Fruit fly (Drosophila melanogaster) Kc167 (cell line): ENCODE results near the gene CG2218.

Experiments
- Myc ChIP-seq: fragments of >200 bp; optimal IDR thresholded peaks from 2 replicates; lab custom pipeline; 2017; ENCODE audit warnings: missing external identifiers
- Sin3A ChIP-seq: fragments of >200 bp; optimal IDR thresholded peaks from 2 replicates; lab custom pipeline; 2018; ENCODE audit warnings: missing external identifiers
- h ChIP-seq: fragments of >200 bp; optimal IDR thresholded peaks from 3 replicates; lab custom pipeline; 2018; ENCODE audit warnings: missing external identifiers
- insv ChIP-seq: fragments of >200 bp; optimal IDR thresholded peaks from 3 replicates; lab custom pipeline; 2018; ENCODE audit warnings: missing external identifiers
- psq ChIP-seq: fragments of >200 bp; optimal IDR thresholded peaks from 2 replicates; lab custom pipeline; 2017; ENCODE audit warnings: missing external identifiers
- ttk ChIP-seq: sonication (Bioruptor generic); optimal IDR thresholded peaks from 2 replicates; lab custom pipeline; 2017; ENCODE audit warnings: missing external identifiers

The CG2218 gene

DNA sequence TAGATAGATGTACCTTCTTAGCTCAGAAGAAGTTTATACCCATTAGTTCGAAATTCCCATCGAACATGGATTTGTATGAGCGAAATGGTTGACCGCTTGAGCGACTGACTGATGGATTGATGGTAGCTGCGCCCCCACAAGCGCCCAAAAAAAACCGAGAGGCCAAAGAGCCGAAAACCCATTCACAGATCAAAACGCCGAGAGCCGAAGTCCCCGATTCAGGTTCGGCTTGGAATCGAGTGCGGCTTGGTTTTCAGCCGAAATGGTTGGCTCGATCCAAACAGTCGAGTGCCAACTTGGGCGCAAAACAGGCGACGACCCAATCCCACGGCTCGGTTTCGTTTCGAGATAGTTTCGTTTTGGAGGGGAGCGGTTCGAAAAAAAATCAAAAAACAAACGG, 32.1 kb upstream of the CG2218 start:
- no peak for TF ChIP-seq psq
- TF ChIP-seq ttk = no peak
- TF ChIP-seq Myc (lab: Kevin White, UChicago) = no peak
- no peak for TF ChIP-seq insv (lab: Kevin White, UChicago)
- no peak for TF ChIP-seq h (lab: Kevin White, UChicago)

DNA sequence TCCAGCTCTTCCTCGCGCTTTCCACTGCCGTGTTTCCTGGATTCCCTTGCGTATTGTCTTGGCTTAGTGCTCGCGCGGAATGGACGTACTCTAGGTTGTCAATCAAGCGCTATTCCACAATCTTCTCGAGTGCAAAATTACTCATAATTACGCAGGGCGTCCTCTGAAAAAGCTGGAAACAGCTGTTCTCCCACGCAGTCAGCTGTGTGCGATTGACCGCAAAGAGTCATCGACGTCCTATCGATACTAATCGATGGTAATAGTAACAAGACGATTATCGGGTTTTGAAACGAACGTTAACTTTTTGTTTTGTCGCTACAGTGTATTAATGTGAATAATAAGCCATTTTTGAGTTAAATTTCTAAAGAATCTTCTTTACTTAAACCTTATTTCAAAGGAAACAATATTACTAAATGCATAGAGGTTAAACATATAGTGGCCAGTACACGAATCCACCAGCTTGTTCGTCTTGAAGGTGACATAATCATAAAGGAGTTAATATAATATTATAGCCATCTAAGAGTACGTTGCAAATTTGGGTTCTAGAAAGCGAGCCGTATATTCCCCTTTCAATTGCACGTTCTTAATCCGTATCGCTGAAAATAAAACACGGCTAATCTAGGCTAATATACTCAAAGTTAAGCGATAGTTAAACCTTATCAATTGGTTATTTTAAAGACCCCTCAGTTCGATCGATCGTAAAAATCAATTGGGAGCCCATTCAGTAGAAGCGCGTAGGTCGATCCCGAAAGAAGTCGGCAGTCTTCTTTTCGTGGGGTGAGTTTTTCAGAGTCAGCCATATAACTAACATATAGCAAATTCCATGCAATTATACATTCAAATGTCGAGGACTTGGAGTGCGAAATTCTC, 31.2 kb upstream of the CG2218 start, which contains the start of the genes CG2224 and CDase:
Gene CG2224 (minus strand): TSS at position 235 of the 870 bp plus-strand sequence.
Gene CDase (plus strand): TSS at position 456 of the 870 bp plus-strand sequence.
- TF ChIP-seq Myc (lab: Kevin White, UChicago) = no peak
- no peak for TF ChIP-seq h (lab: Kevin White, UChicago)
- no peak for TF ChIP-seq Sin3A (lab: Kevin White, UChicago)
- no peak for TF ChIP-seq psq
- no peak for TF ChIP-seq ttk
- no peak for TF ChIP-seq insv (lab: Kevin White, UChicago)

DNA sequence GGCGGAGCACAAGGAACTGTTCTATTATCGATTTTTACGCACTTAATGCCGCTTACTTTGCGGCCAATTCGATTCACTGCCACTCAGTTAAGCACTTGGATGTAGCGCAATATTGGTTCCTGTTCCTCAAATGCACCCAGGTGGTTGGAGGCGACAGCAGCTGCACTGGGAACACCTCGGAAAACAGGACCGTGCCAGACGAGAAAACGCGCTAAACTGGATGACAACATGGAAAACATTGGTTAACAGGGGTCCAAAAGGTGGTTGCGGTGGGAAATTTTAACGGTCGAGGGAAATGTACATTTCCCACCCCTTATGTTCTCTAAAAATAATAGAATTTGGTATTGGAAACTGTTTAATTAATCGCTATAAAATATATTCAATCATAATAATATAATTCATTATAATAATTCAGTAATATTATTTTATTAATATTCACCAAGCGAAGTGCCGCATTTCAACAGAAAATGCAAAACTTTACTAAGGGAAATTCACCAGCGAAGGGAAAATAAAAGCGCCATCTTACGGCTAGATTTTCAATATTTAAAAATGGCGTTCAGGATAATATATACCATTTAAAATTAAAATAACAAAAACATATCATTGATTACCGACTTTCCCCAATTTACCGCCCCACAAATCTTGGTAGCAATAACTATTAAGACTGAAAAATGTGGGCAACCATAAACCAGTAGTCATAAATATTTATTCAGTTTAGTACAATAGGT, 27.9 kb upstream of the CG2218 start, which contains the start of gene aralar1:
Gene aralar1 (minus strand): TSS at position 51 of the 728 bp plus-strand sequence.
- TF ChIP-seq insv (lab: Kevin White, UChicago) (no peak), Myc (lab: Kevin White, UChicago) (no peak), psq (no peak), Sin3A (lab: Kevin White, UChicago) (no peak), ttk (no peak), h (lab: Kevin White, UChicago) (no peak)

DNA sequence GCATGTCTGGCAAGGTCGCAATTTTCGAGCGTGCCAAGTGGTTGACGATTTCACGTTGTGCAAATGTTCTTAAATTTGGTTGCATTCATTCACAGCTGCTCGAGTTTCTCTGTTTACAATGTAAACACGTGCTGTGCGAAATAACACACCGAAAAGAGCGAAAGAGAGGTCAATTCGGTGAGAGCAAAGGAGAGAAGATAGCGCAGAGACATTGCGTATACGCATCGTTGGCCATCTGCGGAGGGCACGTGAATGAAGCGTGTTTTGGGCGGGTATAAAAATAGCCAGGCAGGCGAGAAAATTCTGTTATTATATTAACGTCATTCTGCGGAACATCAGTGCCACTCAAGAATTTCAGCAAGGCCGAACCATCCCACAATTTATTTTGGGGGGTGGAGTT, 26.4 kb upstream of the CG2218 start:
- no peak for TF ChIP-seq psq
- no peak for TF ChIP-seq Myc (lab: Kevin White, UChicago)
- TF ChIP-seq h (lab: Kevin White, UChicago) = no peak
- TF ChIP-seq ttk = no peak
- no peak for TF ChIP-seq insv (lab: Kevin White, UChicago)
- TF ChIP-seq Sin3A (lab: Kevin White, UChicago) = no peak

DNA sequence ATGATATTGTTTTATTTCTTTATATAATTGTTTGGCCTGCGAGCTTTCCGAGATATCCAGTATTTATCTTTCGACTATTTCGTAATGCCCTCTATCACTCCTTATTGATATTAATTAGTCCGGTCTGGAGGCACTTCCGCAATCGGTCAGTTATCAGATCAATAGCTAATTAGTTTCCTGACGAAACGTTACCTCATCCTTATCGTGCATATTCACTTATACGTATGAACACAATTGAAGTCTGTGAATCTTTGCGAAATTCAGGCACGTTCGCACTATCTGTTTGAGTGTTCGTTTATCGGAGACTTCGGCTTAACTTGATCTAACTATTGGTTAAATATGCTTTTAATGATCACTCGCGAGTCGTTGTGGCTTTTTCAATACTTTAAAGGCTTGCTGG, 25.2 kb upstream of the CG2218 start:
- no peak for TF ChIP-seq h (lab: Kevin White, UChicago)
- no peak for TF ChIP-seq Myc (lab: Kevin White, UChicago)
- TF ChIP-seq ttk = no peak
- no peak for TF ChIP-seq psq
- TF ChIP-seq insv (lab: Kevin White, UChicago) = no peak
- no peak for TF ChIP-seq Sin3A (lab: Kevin White, UChicago)

DNA sequence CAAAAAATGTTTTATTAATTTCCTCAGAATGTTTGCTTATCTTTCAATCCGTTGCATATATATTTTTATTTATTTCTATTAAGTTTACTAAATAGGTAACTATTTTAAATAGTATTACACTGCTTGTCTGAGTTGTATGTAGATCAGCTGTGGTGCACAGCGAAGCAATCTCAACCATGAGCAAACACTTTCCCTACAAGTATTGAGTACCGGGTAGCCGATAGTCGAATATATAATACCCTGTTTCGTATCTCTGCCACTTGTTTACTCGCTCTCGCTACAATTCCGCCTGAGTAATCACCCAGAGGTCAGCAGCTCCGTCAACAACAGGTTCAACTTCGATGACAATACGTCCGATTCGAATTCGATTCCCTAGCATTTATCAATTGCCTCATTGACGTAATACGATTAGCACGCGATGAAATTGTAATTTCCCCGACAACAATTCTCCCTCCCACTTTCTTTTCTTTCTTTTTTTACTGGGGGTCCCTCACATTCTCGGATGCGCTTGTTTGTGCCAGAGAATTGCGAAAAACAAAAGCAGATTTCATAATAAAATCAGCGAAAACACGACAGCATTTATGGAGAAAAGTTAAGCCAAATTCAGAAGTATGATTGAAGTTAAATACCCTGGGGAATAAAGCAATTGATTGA, 22.7 kb upstream of the CG2218 start:
- TF ChIP-seq insv (lab: Kevin White, UChicago) (no peak), Sin3A (lab: Kevin White, UChicago) (no peak), ttk (no peak), psq (no peak), Myc (lab: Kevin White, UChicago) (no peak), h (lab: Kevin White, UChicago) (no peak)

DNA sequence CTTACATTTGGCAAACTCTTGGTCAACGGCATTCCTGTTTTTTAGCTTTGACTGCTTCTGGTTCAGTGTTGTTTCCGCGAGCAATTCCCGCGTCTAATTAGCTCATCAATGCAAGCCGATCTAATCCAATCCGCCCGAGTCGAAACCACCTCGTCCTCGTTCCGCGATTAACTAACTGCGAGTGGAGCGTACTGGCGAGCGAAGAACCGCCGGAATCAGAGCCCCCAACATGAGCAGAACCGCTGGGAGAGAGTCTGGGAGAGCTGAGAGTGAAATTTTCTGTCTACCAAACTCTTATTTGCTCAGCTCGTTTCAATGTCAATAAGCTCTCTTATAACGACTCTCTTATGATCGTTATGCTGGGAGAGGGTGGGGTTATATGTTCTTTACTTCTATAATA, 22.1 kb upstream of the CG2218 start:
- TF ChIP-seq Myc (lab: Kevin White, UChicago) = no peak
- TF ChIP-seq h (lab: Kevin White, UChicago) = no peak
- no peak for TF ChIP-seq insv (lab: Kevin White, UChicago)
- no peak for TF ChIP-seq ttk
- no peak for TF ChIP-seq psq
- no peak for TF ChIP-seq Sin3A (lab: Kevin White, UChicago)

DNA sequence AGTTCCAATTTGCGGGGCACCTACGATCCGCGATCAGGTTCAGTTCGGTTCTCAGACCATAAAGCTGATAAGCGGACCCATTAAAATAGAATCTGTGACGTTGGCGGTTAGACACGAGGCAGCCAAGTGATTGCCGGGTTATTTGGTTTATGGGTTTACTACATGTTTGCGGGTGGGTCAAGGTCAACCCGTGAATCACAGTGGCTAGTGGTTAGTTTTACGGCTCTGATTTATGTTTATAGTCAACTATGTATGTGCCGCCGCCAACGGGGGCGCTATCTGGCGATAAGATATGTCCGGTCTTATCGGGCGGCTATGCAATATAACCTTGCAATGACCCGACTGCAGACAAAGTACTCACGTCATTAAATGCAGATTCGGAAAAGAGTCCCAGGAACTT, 21.4 kb upstream of the CG2218 start:
- TF ChIP-seq insv (lab: Kevin White, UChicago) (no peak), Myc (lab: Kevin White, UChicago) (no peak), h (lab: Kevin White, UChicago) (no peak), psq (no peak), ttk (no peak), Sin3A (lab: Kevin White, UChicago) (no peak)

DNA sequence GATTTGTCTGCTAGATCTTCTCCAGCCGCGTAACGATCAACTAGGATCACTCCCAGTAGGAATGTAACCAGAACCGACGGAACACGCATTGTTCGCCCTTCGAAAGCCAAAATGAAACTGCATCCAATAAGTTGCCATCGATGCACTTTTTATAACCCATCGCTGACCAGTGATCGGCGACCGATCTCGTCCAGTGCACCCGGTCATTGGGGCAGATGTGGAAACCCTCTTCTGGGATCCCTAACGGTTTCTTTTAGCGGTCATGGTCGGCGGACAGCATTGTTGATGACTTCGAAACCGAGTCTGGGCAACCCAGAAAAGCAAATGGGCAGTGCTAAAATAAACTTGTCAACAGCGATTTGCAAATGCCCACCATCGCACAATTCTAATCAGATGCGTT, 16.9 kb upstream of the CG2218 start, which contains the start of gene Osi23:
Gene Osi23 (minus strand): TSS at position 101 of the 400 bp plus-strand sequence.
- no peak for TF ChIP-seq psq
- no peak for TF ChIP-seq ttk
- TF ChIP-seq insv (lab: Kevin White, UChicago) = no peak
- no peak for TF ChIP-seq Myc (lab: Kevin White, UChicago)
- TF ChIP-seq h (lab: Kevin White, UChicago) = no peak
- TF ChIP-seq Sin3A (lab: Kevin White, UChicago) = no peak

DNA sequence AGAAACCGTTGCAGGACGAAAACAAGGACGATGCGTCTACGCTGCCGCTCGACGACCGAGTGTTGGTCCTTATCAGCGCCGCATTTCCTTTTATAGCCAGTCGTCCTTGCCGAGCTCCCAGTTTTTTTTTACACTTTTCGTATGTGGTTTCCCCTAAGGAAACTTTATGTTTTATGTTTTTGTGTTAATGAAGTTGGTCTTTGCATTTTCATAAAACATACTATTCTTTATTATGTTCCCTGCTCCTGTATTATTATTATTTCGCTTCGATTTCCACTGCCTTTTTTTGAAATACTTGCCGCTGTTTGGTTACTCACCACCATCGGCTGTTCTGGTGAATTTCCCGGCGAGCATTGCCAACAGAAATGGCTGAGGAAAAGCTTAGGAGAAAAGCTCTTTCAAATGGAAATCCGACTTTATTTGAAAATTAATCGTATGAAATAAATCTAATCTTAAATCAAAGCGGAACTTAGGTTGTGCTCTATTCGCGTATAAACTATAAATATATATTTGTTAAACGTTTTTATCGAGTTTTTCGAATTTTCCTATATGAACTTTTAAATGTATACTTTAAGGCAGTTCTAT, 15.6 kb upstream of the CG2218 start, which contains the start of gene CG15537:
Gene CG15537 (minus strand): TSS at position 51 of the 585 bp plus-strand sequence.
- no peak for TF ChIP-seq Sin3A (lab: Kevin White, UChicago)
- no peak for TF ChIP-seq insv (lab: Kevin White, UChicago)
- TF ChIP-seq ttk = no peak
- TF ChIP-seq psq = no peak
- no peak for TF ChIP-seq Myc (lab: Kevin White, UChicago)
- no peak for TF ChIP-seq h (lab: Kevin White, UChicago)
